Fruit fly (Drosophila melanogaster) whole organism, prepupa: ENCODE measurements around the gene CG32102.

Source experiments
- CG10631 ChIP-seq: fragments of 200-800 bp; sonication (Bioruptor generic); optimal IDR thresholded peaks from 2 replicates; lab custom pipeline; 2016; ENCODE audit warnings: missing biosample characterization, missing genetic modification characterization
- CG11762 ChIP-seq: fragments of 200-800 bp; sonication (Bioruptor generic); optimal IDR thresholded peaks from 3 replicates; lab custom pipeline; 2016; ENCODE audit warnings: missing biosample characterization, missing genetic modification characterization; ENCODE audit not compliant: insufficient read depth
- CG1621 ChIP-seq: fragments of 200-800 bp; sonication (Bioruptor generic); optimal IDR thresholded peaks from 3 replicates; lab custom pipeline; 2018; ENCODE audit warnings: missing biosample characterization, mild to moderate bottlenecking, missing genetic modification characterization
- CG3032 ChIP-seq: fragments of 200-800 bp; optimal IDR thresholded peaks from 2 replicates; lab custom pipeline; 2019; ENCODE audit warnings: missing biosample characterization, mild to moderate bottlenecking, missing genetic modification characterization, moderate library complexity
- CG32006 ChIP-seq: fragments of 200-800 bp; sonication (Bioruptor generic); optimal IDR thresholded peaks from 3 replicates; lab custom pipeline; 2017; ENCODE audit warnings: missing biosample characterization, mild to moderate bottlenecking, missing genetic modification characterization
- CG34406 ChIP-seq: fragments of 200-800 bp; sonication (Bioruptor generic); optimal IDR thresholded peaks from 3 replicates; lab custom pipeline; 2016; ENCODE audit warnings: missing biosample characterization, missing genetic modification characterization
- CG3919 ChIP-seq: fragments of 200-800 bp; sonication (Bioruptor generic); optimal IDR thresholded peaks from 3 replicates; lab custom pipeline; 2016; ENCODE audit warnings: missing biosample characterization, missing genetic modification characterization
- CG6276 ChIP-seq: fragments of 200-800 bp; sonication (Bioruptor generic); optimal IDR thresholded peaks from 2 replicates; lab custom pipeline; 2017; ENCODE audit warnings: missing biosample characterization, mild to moderate bottlenecking, missing genetic modification characterization
- CG6792 ChIP-seq: fragments of 200-800 bp; sonication (Bioruptor generic); optimal IDR thresholded peaks from 3 replicates; lab custom pipeline; 2016; ENCODE audit warnings: missing biosample characterization, missing genetic modification characterization
- CG6808 ChIP-seq: fragments of 200-800 bp; sonication (Bioruptor generic); optimal IDR thresholded peaks from 3 replicates; lab custom pipeline; 2017; ENCODE audit warnings: missing biosample characterization, missing genetic modification characterization, mild to moderate bottlenecking, moderate library complexity, missing genetic modification reagents
- CG6854 ChIP-seq: fragments of 200-800 bp; sonication (Bioruptor generic); optimal IDR thresholded peaks from 2 replicates; lab custom pipeline; 2017; ENCODE audit warnings: missing biosample characterization, mild to moderate bottlenecking, missing genetic modification characterization
- CG8119 ChIP-seq: fragments of 200-800 bp; sonication (Bioruptor generic); IDR thresholded peaks from 3 replicates; pipeline ENCODE4 v1.3.6; 2022; ENCODE audit warnings: missing biosample characterization, missing genetic modification characterization
- CG8632 ChIP-seq: fragments of 200-800 bp; sonication (Bioruptor generic); optimal IDR thresholded peaks from 3 replicates; lab custom pipeline; 2016; ENCODE audit warnings: missing biosample characterization, missing genetic modification characterization
- Eip75B ChIP-seq: fragments of 200-800 bp; sonication (Bioruptor generic); optimal IDR thresholded peaks from 3 replicates; lab custom pipeline; 2016; ENCODE audit warnings: missing biosample characterization, missing genetic modification characterization
- Eip78C ChIP-seq: fragments of 200-800 bp; sonication (Bioruptor generic); peaks from one replicate; lab custom pipeline; 2016; ENCODE audit warnings: missing biosample characterization, missing genetic modification characterization
- Ets96B ChIP-seq: fragments of 200-800 bp; optimal IDR thresholded peaks from 2 replicates; lab custom pipeline; 2019; ENCODE audit warnings: missing biosample characterization, mild to moderate bottlenecking, missing genetic modification characterization, moderate library complexity
- Gug ChIP-seq: fragments of 200-800 bp; sonication (Bioruptor generic); IDR thresholded peaks from 2 replicates; pipeline ENCODE4 v1.3.6; 2022; ENCODE audit warnings: missing biosample characterization, missing genetic modification characterization
- Hr38 ChIP-seq: sonication (Bioruptor generic); optimal IDR thresholded peaks from 2 replicates; lab custom pipeline; 2016; ENCODE audit warnings: missing biosample characterization, missing genetic modification characterization
- Hr4 ChIP-seq: fragments of 200-800 bp; sonication (Bioruptor generic); optimal IDR thresholded peaks from 3 replicates; lab custom pipeline; 2016; ENCODE audit warnings: missing biosample characterization, missing genetic modification characterization
- Met ChIP-seq: fragments of 200-800 bp; sonication (Bioruptor generic); optimal IDR thresholded peaks from 3 replicates; lab custom pipeline; 2016; ENCODE audit warnings: missing biosample characterization, missing genetic modification characterization
- OdsH ChIP-seq: fragments of 200-800 bp; sonication (Bioruptor generic); optimal IDR thresholded peaks from 3 replicates; lab custom pipeline; 2016; ENCODE audit warnings: missing biosample characterization, missing genetic modification characterization
- Sox102F ChIP-seq: fragments of 200-800 bp; sonication (Bioruptor generic); optimal IDR thresholded peaks from 2 replicates; lab custom pipeline; 2016; ENCODE audit warnings: missing biosample characterization, mild to moderate bottlenecking, missing genetic modification characterization
- achi ChIP-seq: fragments of 200-800 bp; sonication (Bioruptor generic); optimal IDR thresholded peaks from 3 replicates; lab custom pipeline; 2016; ENCODE audit warnings: missing biosample characterization, missing genetic modification characterization
- acj6 ChIP-seq: fragments of 200-800 bp; sonication (Bioruptor generic); optimal IDR thresholded peaks from 3 replicates; lab custom pipeline; 2016; ENCODE audit warnings: missing biosample characterization, missing genetic modification characterization
- cyc ChIP-seq: fragments of 200-800 bp; sonication (Bioruptor generic); optimal IDR thresholded peaks from 3 replicates; lab custom pipeline; 2016; ENCODE audit warnings: missing biosample characterization, missing genetic modification characterization
- dac ChIP-seq: fragments of 200-800 bp; sonication (Bioruptor generic); optimal IDR thresholded peaks from 2 replicates; lab custom pipeline; 2017; ENCODE audit warnings: missing biosample characterization, mild to moderate bottlenecking, missing genetic modification characterization
- dsx ChIP-seq: fragments of 200-800 bp; optimal IDR thresholded peaks from 3 replicates; lab custom pipeline; 2019; ENCODE audit warnings: missing biosample characterization, mild to moderate bottlenecking, missing genetic modification characterization, moderate library complexity; ENCODE audit not compliant: poor library complexity, severe bottlenecking
- eg ChIP-seq: fragments of 200-800 bp; sonication (Bioruptor generic); IDR thresholded peaks from 3 replicates; pipeline ENCODE4 v1.3.6; 2022; ENCODE audit warnings: missing biosample characterization, missing genetic modification characterization
- esn ChIP-seq: fragments of 200-800 bp; sonication (Bioruptor generic); optimal IDR thresholded peaks from 2 replicates; lab custom pipeline; 2016; ENCODE audit warnings: missing biosample characterization, mild to moderate bottlenecking, missing genetic modification characterization, moderate library complexity
- fd59A ChIP-seq: fragments of 200-800 bp; sonication (Bioruptor generic); optimal IDR thresholded peaks from 2 replicates; lab custom pipeline; 2017; ENCODE audit warnings: missing biosample characterization, mild to moderate bottlenecking, missing genetic modification characterization, missing genetic modification reagents
- fd85E ChIP-seq: fragments of 200-800 bp; sonication (Bioruptor generic); optimal IDR thresholded peaks from 3 replicates; lab custom pipeline; 2016; ENCODE audit warnings: missing biosample characterization, missing genetic modification characterization
- fkh ChIP-seq: fragments of 200-800 bp; sonication (Bioruptor generic); optimal IDR thresholded peaks from 3 replicates; lab custom pipeline; 2017; ENCODE audit warnings: missing biosample characterization, mild to moderate bottlenecking, missing genetic modification characterization, moderate library complexity
- lz ChIP-seq: fragments of 200-800 bp; sonication (Bioruptor generic); optimal IDR thresholded peaks from 3 replicates; lab custom pipeline; 2016; ENCODE audit warnings: missing biosample characterization, missing genetic modification characterization
- pdm3 ChIP-seq: fragments of 200-800 bp; sonication (Bioruptor generic); optimal IDR thresholded peaks from 3 replicates; lab custom pipeline; 2016; ENCODE audit warnings: missing biosample characterization, missing genetic modification characterization
- spab ChIP-seq: fragments of 200-800 bp; sonication (Bioruptor generic); optimal IDR thresholded peaks from 2 replicates; lab custom pipeline; 2017; ENCODE audit warnings: missing biosample characterization, mild to moderate bottlenecking, missing genetic modification characterization, missing genetic modification reagents
- topi ChIP-seq: fragments of 200-800 bp; sonication (Bioruptor generic); optimal IDR thresholded peaks from 3 replicates; lab custom pipeline; 2016; ENCODE audit warnings: missing biosample characterization, missing genetic modification characterization
- vri ChIP-seq: fragments of 200-800 bp; sonication (Bioruptor generic); optimal IDR thresholded peaks from 3 replicates; lab custom pipeline; 2016; ENCODE audit warnings: missing biosample characterization, mild to moderate bottlenecking, missing genetic modification characterization

The CG32102 gene

DNA sequence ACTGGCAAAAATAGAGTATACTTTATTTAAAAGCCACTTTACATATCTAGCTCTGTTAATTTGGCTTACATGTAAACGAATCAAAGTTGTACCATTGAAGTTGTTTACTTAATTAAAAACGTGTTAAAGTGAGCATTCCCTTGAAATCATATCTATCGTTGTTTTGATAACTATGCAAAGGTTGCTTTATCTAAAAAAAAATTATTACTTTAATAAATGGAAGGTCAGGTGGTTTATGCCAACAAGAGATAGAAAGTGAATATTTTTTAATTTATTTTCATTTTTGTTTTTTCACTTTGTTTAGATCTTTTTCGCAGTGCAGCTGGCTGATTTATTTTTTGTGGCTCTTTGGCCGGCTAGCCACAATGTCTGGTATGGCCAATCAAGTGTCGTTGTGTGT, 13.3 kb upstream of the CG32102 start (continued):
- TF ChIP-seq dsx (GFP tag; lab: Kevin White, UChicago) (peak; percentile 49), CG6854 (GFP tag; lab: Kevin White, UChicago) (no peak), fd85E (GFP tag; lab: Kevin White, UChicago) (no peak), Hr38 (GFP tag; lab: Kevin White, UChicago) (no peak), pdm3 (GFP tag; lab: Kevin White, UChicago) (peak; percentile 78), CG32006 (GFP tag; lab: Kevin White, UChicago) (peak; percentile 94), achi (peak; percentile 77), CG3919 (peak; percentile 69), vri (peak; percentile 7), Gug (GFP tag; lab: Robert Waterston, UW) (peak; percentile 73), esn (GFP tag; lab: Kevin White, UChicago) (peak; percentile 54), cyc (GFP tag; lab: Kevin White, UChicago) (peak; percentile 30), CG6808 (peak; percentile 59), CG6792 (GFP tag; lab: Kevin White, UChicago) (peak; percentile 46), dac (GFP tag; lab: Kevin White, UChicago) (peak; percentile 76), CG34406 (GFP tag; lab: Kevin White, UChicago) (peak; percentile 40), CG1621 (tag; lab: Kevin White, UChicago) (peak; percentile 9), Ets96B (tag; lab: Kevin White, UChicago) (peak; percentile 66), CG10631 (GFP tag; lab: Kevin White, UChicago) (peak; percentile 74), topi (peak; percentile 51), Eip78C (GFP tag; lab: Kevin White, UChicago) (peak; percentile 93), eg (peak; percentile 88), Eip75B (peak; percentile 57), Met (GFP tag; lab: Kevin White, UChicago) (peak; percentile 57), spab (peak; percentile 40), fkh (GFP tag; lab: Kevin White, UChicago) (no peak), CG8632 (peak; percentile 54), CG3032 (tag; lab: Kevin White, UChicago) (peak; percentile 67), Sox102F (GFP tag; lab: Kevin White, UChicago) (peak; percentile 22), acj6 (peak; percentile 79), fd59A (peak; percentile 55), lz (peak; percentile 47), CG6276 (GFP tag; lab: Kevin White, UChicago) (peak; percentile 90), CG11762 (peak; percentile 60)

DNA sequence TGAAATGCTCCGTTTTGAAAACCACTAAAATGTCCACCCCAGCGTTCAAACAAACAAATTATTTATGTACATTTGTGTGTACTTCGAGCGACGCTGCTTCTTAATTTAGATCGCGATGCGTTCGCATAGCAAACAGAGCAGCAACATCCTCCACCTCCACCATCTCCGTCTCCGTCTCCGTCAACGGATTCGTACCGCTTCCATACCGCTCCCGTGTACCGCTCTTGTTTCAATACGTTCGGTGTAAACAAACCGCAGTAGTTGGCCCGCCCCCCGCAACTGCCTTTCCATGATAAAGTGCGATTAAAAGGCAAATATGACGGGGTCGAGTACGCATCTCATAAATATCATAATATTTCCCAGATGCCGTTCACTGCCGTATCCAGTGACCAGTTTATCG, 12.7 kb upstream of the CG32102 start, which contains the start of gene CG33725:
Gene CG33725 (plus strand): TSS at position 364 of the 400 bp plus-strand sequence.
- no peak for TF ChIP-seq CG8119 (GFP tag; lab: Robert Waterston, UW)
- TF ChIP-seq cyc (GFP tag; lab: Kevin White, UChicago): no peak
- TF ChIP-seq fkh (GFP tag; lab: Kevin White, UChicago): peak; percentile 95

DNA sequence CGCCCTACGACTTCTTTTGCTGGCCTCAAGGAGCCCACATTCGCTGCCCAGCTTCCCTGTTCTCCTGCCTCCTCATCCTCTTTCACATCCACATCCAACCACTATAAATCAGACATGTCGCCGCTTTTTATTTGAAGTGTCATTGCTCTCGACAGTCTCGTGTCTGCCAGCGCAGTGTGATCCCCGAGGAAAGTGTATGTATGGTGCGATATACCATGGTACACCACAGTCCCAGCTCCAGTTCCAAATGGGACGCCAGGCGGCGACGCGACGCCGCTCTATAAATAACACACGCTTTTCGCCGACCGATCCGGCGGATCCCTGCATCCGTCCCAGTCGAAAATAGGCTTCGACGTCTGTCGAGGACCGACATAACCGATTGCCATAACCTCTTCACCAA, 8.6 kb upstream of the CG32102 start:
- TF ChIP-seq CG1621 (tag; lab: Kevin White, UChicago): peak; percentile 0
- TF ChIP-seq OdsH: no peak
- TF ChIP-seq, all 60 proteins: peak for 1

DNA sequence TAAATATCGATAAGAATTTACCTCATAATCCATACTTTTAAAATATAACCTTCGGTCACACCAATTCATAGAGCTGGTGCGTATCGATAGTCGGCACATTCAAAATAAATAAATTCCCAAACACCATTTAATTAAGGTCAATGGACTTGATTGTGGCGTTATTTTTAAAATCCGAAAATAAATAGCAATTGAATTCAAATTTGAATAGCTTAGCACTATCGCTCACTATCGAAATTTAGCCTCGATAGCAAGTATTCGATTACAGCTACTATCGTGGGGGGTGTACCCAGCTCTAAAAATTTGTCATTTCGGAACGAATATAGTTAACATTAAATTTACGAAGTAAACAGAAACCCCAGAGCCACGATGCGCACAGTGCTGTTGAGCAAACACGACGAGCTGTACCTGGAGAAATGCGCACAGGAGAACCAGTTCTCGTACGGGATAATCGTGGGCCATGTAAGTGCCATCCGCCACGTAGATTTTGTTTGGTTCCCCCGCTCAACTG, 1.9 kb upstream of the CG32102 start, which contains the start of gene CG10616:
Gene CG10616 (plus strand): TSS at position 258 of the 508 bp plus-strand sequence.
- TF ChIP-seq Eip78C (GFP tag; lab: Kevin White, UChicago): peak; percentile 56
- no peak for TF ChIP-seq Sox102F (GFP tag; lab: Kevin White, UChicago)
- no peak for TF ChIP-seq Eip75B
- no peak for TF ChIP-seq Hr4
- TF ChIP-seq CG6854 (GFP tag; lab: Kevin White, UChicago): no peak
- TF ChIP-seq esn (GFP tag; lab: Kevin White, UChicago): peak; percentile 11
